Fruit fly (Drosophila melanogaster) whole organism, embryonic: ENCODE measurements around the gene cup.

Experiments used
- ATbp ChIP-seq: fragments of 200-800 bp; sonication (Bioruptor generic); optimal IDR thresholded peaks from 2 replicates; lab custom pipeline; 2017; ENCODE audit warnings: missing biosample characterization, mild to moderate bottlenecking, missing genetic modification characterization, missing genetic modification reagents
- B-H2 ChIP-seq: fragments of 200-800 bp; sonication (Bioruptor generic); optimal IDR thresholded peaks from 2 replicates; lab custom pipeline; 2018; ENCODE audit warnings: missing biosample characterization, mild to moderate bottlenecking, missing genetic modification characterization
- CG11398 ChIP-seq: fragments of 200-800 bp; sonication (Bioruptor generic); optimal IDR thresholded peaks from 2 replicates; lab custom pipeline; 2016; ENCODE audit warnings: missing biosample characterization, missing genetic modification characterization
- CG11696 ChIP-seq: fragments of 200-800 bp; sonication (Bioruptor generic); IDR thresholded peaks from 2 replicates; pipeline ENCODE4 v1.3.6; 2022; ENCODE audit warnings: missing biosample characterization, missing genetic modification characterization
- CG1233 ChIP-seq: fragments of 200-800 bp; sonication (Bioruptor generic); optimal IDR thresholded peaks from 4 replicates; lab custom pipeline; 2018; ENCODE audit warnings: missing biosample characterization, mild to moderate bottlenecking, missing genetic modification characterization
- CG13287 ChIP-seq: fragments of 200-800 bp; sonication (Bioruptor generic); IDR thresholded peaks from 2 replicates; pipeline ENCODE4 v1.3.6; 2022; ENCODE audit warnings: missing biosample characterization, missing genetic modification characterization; ENCODE audit not compliant: partially characterized antibody
- CG14014 ChIP-seq: fragments of 200-800 bp; sonication (Bioruptor generic); IDR thresholded peaks from 2 replicates; pipeline ENCODE4 v1.3.6; 2022; ENCODE audit warnings: missing biosample characterization, missing genetic modification characterization
- CG16815 ChIP-seq: fragments of 200-800 bp; sonication (Bioruptor generic); optimal IDR thresholded peaks from 3 replicates; lab custom pipeline; 2017; ENCODE audit warnings: missing biosample characterization, mild to moderate bottlenecking, missing genetic modification characterization
- CG17612 ChIP-seq: fragments of 200-800 bp; sonication (Bioruptor generic); IDR thresholded peaks from 2 replicates; pipeline ENCODE4 v1.3.6; 2022; ENCODE audit warnings: missing biosample characterization, missing genetic modification characterization
- CG1792 ChIP-seq: fragments of 200-800 bp; sonication (Bioruptor generic); optimal IDR thresholded peaks from 2 replicates; lab custom pipeline; 2016; ENCODE audit warnings: missing biosample characterization, missing genetic modification characterization
- CG30020 ChIP-seq: fragments of 200-800 bp; optimal IDR thresholded peaks from 2 replicates; lab custom pipeline; 2019; ENCODE audit warnings: missing biosample characterization, mild to moderate bottlenecking, missing genetic modification characterization, moderate library complexity
- CG32772 ChIP-seq: fragments of 200-800 bp; sonication (Bioruptor generic); IDR thresholded peaks from 2 replicates; pipeline ENCODE4 v1.3.6; 2022; ENCODE audit warnings: missing biosample characterization, missing genetic modification characterization
- CG34376 ChIP-seq: fragments of 200-800 bp; sonication (Bioruptor generic); optimal IDR thresholded peaks from 2 replicates; lab custom pipeline; 2018; ENCODE audit warnings: missing biosample characterization, mild to moderate bottlenecking, missing genetic modification characterization
- CG4617 ChIP-seq: fragments of 200-800 bp; sonication (Bioruptor generic); optimal IDR thresholded peaks from 3 replicates; lab custom pipeline; 2016; ENCODE audit warnings: missing biosample characterization, missing genetic modification characterization, borderline replicate concordance
- CG4730 ChIP-seq: fragments of 200-800 bp; sonication (Bioruptor generic); IDR thresholded peaks from 2 replicates; pipeline ENCODE4 v1.3.6; 2022; ENCODE audit warnings: missing biosample characterization, missing genetic modification characterization
- CG5180 ChIP-seq: fragments of 200-800 bp; sonication (Bioruptor generic); optimal IDR thresholded peaks from 3 replicates; lab custom pipeline; 2017; ENCODE audit warnings: missing biosample characterization, missing genetic modification characterization, mild to moderate bottlenecking, moderate library complexity, missing genetic modification reagents
- CG6689 ChIP-seq: fragments of 200-800 bp; sonication (Bioruptor generic); IDR thresholded peaks from 2 replicates; pipeline ENCODE4 v1.3.6; 2022; ENCODE audit warnings: missing biosample characterization, missing genetic modification characterization
- CG7372 ChIP-seq: fragments of 200-800 bp; sonication (Bioruptor generic); IDR thresholded peaks from 2 replicates; pipeline ENCODE4 v1.3.6; 2022; ENCODE audit warnings: missing biosample characterization, missing genetic modification characterization
- CG8290 ChIP-seq, 3 experiments: fragments of 200-800 bp; sonication (Bioruptor generic); optimal IDR thresholded peaks; 2 replicates each; lab custom pipeline; 2016 to 2019; ENCODE audit warnings: missing biosample characterization in 3 of 3, missing genetic modification characterization in 3 of 3, mild to moderate bottlenecking in 2 of 3, moderate library complexity in 1 of 3
- CG8388 ChIP-seq: fragments of 200-800 bp; sonication (Bioruptor generic); optimal IDR thresholded peaks from 2 replicates; lab custom pipeline; 2019; ENCODE audit warnings: missing biosample characterization, mild to moderate bottlenecking, missing genetic modification characterization, moderate library complexity
- CG8765 ChIP-seq: fragments of 200-800 bp; sonication (Bioruptor generic); IDR thresholded peaks from 2 replicates; pipeline ENCODE4 v1.3.6; 2022; ENCODE audit warnings: missing biosample characterization, missing genetic modification characterization
- Camta ChIP-seq: fragments of 200-800 bp; sonication (Bioruptor generic); optimal IDR thresholded peaks from 2 replicates; lab custom pipeline; 2016; ENCODE audit warnings: missing biosample characterization, missing genetic modification characterization
- Dbx ChIP-seq: fragments of 200-800 bp; sonication (Bioruptor generic); IDR thresholded peaks from 3 replicates; pipeline ENCODE4 v1.3.6; 2022; ENCODE audit warnings: missing biosample characterization, missing genetic modification characterization
- Dll ChIP-seq: fragments of 200-800 bp; sonication (Bioruptor generic); IDR thresholded peaks from 4 replicates; pipeline ENCODE4 v1.3.6; 2022; ENCODE audit warnings: missing biosample characterization, missing genetic modification characterization; ENCODE audit not compliant: partially characterized antibody
- Doc2 ChIP-seq: fragments of 200-800 bp; sonication (Bioruptor generic); IDR thresholded peaks from 2 replicates; pipeline ENCODE4 v1.3.6; 2022; ENCODE audit warnings: missing biosample characterization, missing genetic modification characterization
- Dref ChIP-seq: fragments of 200-800 bp; sonication (Bioruptor generic); IDR thresholded peaks from 2 replicates; pipeline ENCODE4 v1.3.6; 2022; ENCODE audit warnings: missing biosample characterization, missing genetic modification characterization
- Fer1 ChIP-seq: fragments of 200-800 bp; sonication (Bioruptor generic); optimal IDR thresholded peaks from 2 replicates; lab custom pipeline; 2017; ENCODE audit warnings: missing biosample characterization, mild to moderate bottlenecking, missing genetic modification characterization
- Gug ChIP-seq: fragments of 200-800 bp; sonication (Bioruptor generic); IDR thresholded peaks from 4 replicates; pipeline ENCODE4 v1.3.6; 2022; ENCODE audit warnings: missing biosample characterization, missing genetic modification characterization
- Hr78 ChIP-seq, 2 experiments: fragments of 200-800 bp in 1 of 2; fragments of >200 bp in 1 of 2; sonication (Bioruptor generic) in 1 of 2; optimal IDR thresholded peaks; 2 replicates each; lab custom pipeline; 2017 to 2019; ENCODE audit warnings: missing biosample characterization in 2 of 2, missing genetic modification characterization in 2 of 2, mild to moderate bottlenecking in 1 of 2, moderate library complexity in 1 of 2
- Lpt ChIP-seq: fragments of >200 bp; optimal IDR thresholded peaks from 2 replicates; lab custom pipeline; 2018; ENCODE audit warnings: missing biosample characterization, missing genetic modification characterization
- Max ChIP-seq: fragments of 200-800 bp; sonication (Bioruptor generic); optimal IDR thresholded peaks from 2 replicates; lab custom pipeline; 2016; ENCODE audit warnings: missing biosample characterization, mild to moderate bottlenecking, missing genetic modification characterization
- NK7.1 ChIP-seq: fragments of 200-800 bp; sonication (Bioruptor generic); optimal IDR thresholded peaks from 3 replicates; lab custom pipeline; 2016; ENCODE audit warnings: missing biosample characterization, missing genetic modification characterization
- Nf-YB ChIP-seq: fragments of 200-800 bp; sonication (Bioruptor generic); optimal IDR thresholded peaks from 3 replicates; lab custom pipeline; 2019; ENCODE audit warnings: missing biosample characterization, mild to moderate bottlenecking, missing genetic modification characterization, moderate library complexity
- Sox102F ChIP-seq: fragments of 200-800 bp; sonication (Bioruptor generic); optimal IDR thresholded peaks from 2 replicates; lab custom pipeline; 2018; ENCODE audit warnings: missing biosample characterization, mild to moderate bottlenecking, missing genetic modification characterization, moderate library complexity
- Taf1 ChIP-seq: fragments of 200-800 bp; sonication (Bioruptor generic); IDR thresholded peaks from 2 replicates; pipeline ENCODE4 v1.3.6; 2022; ENCODE audit warnings: missing biosample characterization, missing genetic modification characterization
- bigmax ChIP-seq: fragments of 200-800 bp; sonication (Bioruptor generic); optimal IDR thresholded peaks from 2 replicates; lab custom pipeline; 2018; ENCODE audit warnings: missing biosample characterization, mild to moderate bottlenecking, missing genetic modification characterization
- bsh ChIP-seq, 2 experiments: fragments of 200-800 bp; sonication (Bioruptor generic); optimal IDR thresholded peaks; 2 replicates each; lab custom pipeline; 2017 to 2018; ENCODE audit warnings: mild to moderate bottlenecking in 2 of 2, missing biosample characterization in 2 of 2, missing genetic modification characterization in 2 of 2, moderate library complexity in 1 of 2
- cg ChIP-seq: fragments of 200-800 bp; sonication (Bioruptor generic); optimal IDR thresholded peaks from 3 replicates; lab custom pipeline; 2019; ENCODE audit warnings: missing biosample characterization, mild to moderate bottlenecking, missing genetic modification characterization, moderate library complexity
- crol ChIP-seq: fragments of 200-800 bp; sonication (Bioruptor generic); IDR thresholded peaks from 2 replicates; pipeline ENCODE4 v1.3.6; 2022; ENCODE audit warnings: missing biosample characterization, missing genetic modification characterization
- da ChIP-seq: fragments of 200-800 bp; sonication (Bioruptor generic); optimal IDR thresholded peaks from 2 replicates; lab custom pipeline; 2016; ENCODE audit warnings: missing biosample characterization, missing genetic modification characterization
- fd3F ChIP-seq: fragments of 200-800 bp; sonication (Bioruptor generic); optimal IDR thresholded peaks from 2 replicates; lab custom pipeline; 2018; ENCODE audit warnings: missing biosample characterization, mild to moderate bottlenecking, missing genetic modification characterization, moderate library complexity
- fru ChIP-seq: fragments of >200 bp; optimal IDR thresholded peaks from 2 replicates; lab custom pipeline; 2017
- fu2 ChIP-seq: fragments of 200-800 bp; sonication (Bioruptor generic); optimal IDR thresholded peaks from 2 replicates; lab custom pipeline; 2016; ENCODE audit warnings: missing biosample characterization, missing genetic modification characterization
- insv ChIP-seq, 2 experiments: fragments of 200-800 bp; sonication (Bioruptor generic); optimal IDR thresholded peaks; 3 replicates each; lab custom pipeline; 2016 to 2018; ENCODE audit warnings: missing biosample characterization in 2 of 2, missing genetic modification characterization in 2 of 2
- lab ChIP-seq: fragments of 200-800 bp; sonication (Bioruptor generic); optimal IDR thresholded peaks from 3 replicates; lab custom pipeline; 2017; ENCODE audit warnings: missing biosample characterization, missing genetic modification characterization, mild to moderate bottlenecking, moderate library complexity, missing genetic modification reagents
- sd ChIP-seq: fragments of 200-800 bp; sonication (Bioruptor generic); optimal IDR thresholded peaks from 3 replicates; lab custom pipeline; 2018; ENCODE audit warnings: missing biosample characterization, mild to moderate bottlenecking, missing genetic modification characterization, moderate library complexity
- sima ChIP-seq: fragments of 200-800 bp; sonication (Bioruptor generic); optimal IDR thresholded peaks from 2 replicates; lab custom pipeline; 2016; ENCODE audit warnings: missing biosample characterization, missing genetic modification characterization
- unpg ChIP-seq: fragments of 200-800 bp; sonication (Bioruptor generic); optimal IDR thresholded peaks from 3 replicates; lab custom pipeline; 2018; ENCODE audit warnings: missing biosample characterization, mild to moderate bottlenecking, missing genetic modification characterization, moderate library complexity
- zfh1 ChIP-seq: fragments of 200-800 bp; sonication (Bioruptor generic); IDR thresholded peaks from 3 replicates; pipeline ENCODE4 v1.3.6; 2022; ENCODE audit warnings: missing biosample characterization, missing genetic modification characterization

The cup gene

DNA sequence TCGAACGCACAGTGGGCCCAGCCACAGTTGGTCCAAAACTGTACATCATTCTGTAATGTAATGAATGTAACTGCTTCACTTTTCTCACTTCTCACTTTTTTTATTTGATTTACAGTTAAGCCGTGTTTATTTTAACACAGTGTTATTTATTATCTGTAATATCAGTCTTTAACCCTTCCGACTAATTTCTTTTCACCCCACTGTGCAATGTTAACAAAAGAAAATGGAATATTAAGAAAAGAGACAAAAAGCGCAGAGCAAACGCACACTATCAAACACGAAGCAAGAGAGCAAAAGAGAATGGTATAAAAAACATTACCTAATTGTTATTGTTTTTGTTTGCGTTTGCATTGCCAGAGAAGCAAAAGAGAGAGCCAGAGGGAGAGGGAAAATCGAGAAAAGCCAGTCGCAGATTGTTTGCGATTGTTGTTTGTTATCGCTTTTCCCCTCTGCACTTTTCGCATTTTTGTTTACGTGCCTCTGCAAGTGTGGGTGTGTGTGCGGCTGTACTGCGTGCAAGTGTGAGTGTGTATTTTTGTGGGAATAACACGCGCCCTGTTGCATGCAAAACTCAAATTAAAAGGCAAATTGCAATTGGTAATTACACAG is 16.3 kb upstream of the cup start (continued):
- TF ChIP-seq CG8290 (GFP tag; optimal IDR thresholded peaks at IDR 0.05; lab: Kevin White, UChicago): peak; percentile 97
- TF ChIP-seq CG8290 (tag; optimal IDR thresholded peaks at IDR 0.05; lab: Kevin White, UChicago): peak; percentile 90 to 97
- TF ChIP-seq CG8388: peak; percentile 99
- TF ChIP-seq Gug: peak; percentile 94
- TF ChIP-seq CG8765: peak; percentile 92
- TF ChIP-seq cg (GFP tag; lab: Kevin White, UChicago): peak; percentile 89
- TF ChIP-seq fd3F: peak; percentile 96
- peak; percentile 95 for TF ChIP-seq CG16815 (GFP tag; lab: Kevin White, UChicago)
- peak; percentile 98 for TF ChIP-seq Fer1 (GFP tag; lab: Kevin White, UChicago)
- TF ChIP-seq Max (GFP tag; lab: Kevin White, UChicago): peak; percentile 97
- TF ChIP-seq CG4617 (GFP tag; lab: Kevin White, UChicago): peak; percentile 97
- peak; percentile 99 for TF ChIP-seq Sox102F (GFP tag; lab: Kevin White, UChicago)
- peak; percentile 99 for TF ChIP-seq unpg (GFP tag; lab: Kevin White, UChicago)
- peak; percentile 96 for TF ChIP-seq fu2 (GFP tag; lab: Kevin White, UChicago)
- peak; percentile 98 for TF ChIP-seq CG1233 (GFP tag; lab: Kevin White, UChicago)
- peak; percentile 96 for TF ChIP-seq CG7372
- TF ChIP-seq Lpt (GFP tag; lab: Kevin White, UChicago): no peak
- peak; percentile 95 for TF ChIP-seq CG1792 (GFP tag; lab: Kevin White, UChicago)
- peak; percentile 95 for TF ChIP-seq CG4730
- peak; percentile 98 for TF ChIP-seq zfh1 (GFP tag; lab: Robert Waterston, UW)
- TF ChIP-seq CG34376 (GFP tag; lab: Kevin White, UChicago): peak; percentile 96
- TF ChIP-seq Camta (GFP tag; lab: Kevin White, UChicago): peak; percentile 99
- TF ChIP-seq Taf1 (GFP tag; lab: Robert Waterston, UW): peak; percentile 88
- TF ChIP-seq Dref: no peak
- TF ChIP-seq CG32772 (GFP tag; lab: Robert Waterston, UW): peak; percentile 97
- TF ChIP-seq CG11696 (GFP tag; lab: Robert Waterston, UW): peak; percentile 93
- TF ChIP-seq bsh (GFP tag; optimal IDR thresholded peaks at IDR 0.05; lab: Kevin White, UChicago): peak; percentile 92 to 99
- TF ChIP-seq CG13287 (GFP tag; lab: Robert Waterston, UW): peak; percentile 61
- peak; percentile 97 for TF ChIP-seq da (GFP tag; lab: Kevin White, UChicago)
- TF ChIP-seq crol (GFP tag; lab: Robert Waterston, UW): peak; percentile 68
- TF ChIP-seq sd (tag; lab: Kevin White, UChicago): peak; percentile 95
- TF ChIP-seq B-H2: peak; percentile 93
- TF ChIP-seq Doc2 (GFP tag; lab: Robert Waterston, UW): no peak; the same call in 1 of the 2 replicates
- TF ChIP-seq Hr78 (GFP tag; optimal IDR thresholded peaks at IDR 0.05; lab: Kevin White, UChicago): peak in 1 of 2 experiments; percentile 95
- TF ChIP-seq insv (GFP tag; optimal IDR thresholded peaks at IDR 0.05; lab: Kevin White, UChicago): peak; percentile 66 to 78
- peak; percentile 90 for TF ChIP-seq Nf-YB (GFP tag; lab: Kevin White, UChicago)
- peak; percentile 86 for TF ChIP-seq CG30020
- peak; percentile 93 for TF ChIP-seq CG17612 (GFP tag; lab: Robert Waterston, UW)
- TF ChIP-seq CG6689: peak; percentile 98
- no peak for TF ChIP-seq fru (lab: Kevin White, UChicago)
- TF ChIP-seq Dbx (GFP tag; lab: Robert Waterston, UW): peak; percentile 95
- TF ChIP-seq lab (GFP tag; lab: Kevin White, UChicago): peak; percentile 99
- peak; percentile 99 for TF ChIP-seq CG11398
- TF ChIP-seq CG5180 (GFP tag; lab: Kevin White, UChicago): peak; percentile 92
- peak; percentile 98 for TF ChIP-seq CG14014 (GFP tag; lab: Robert Waterston, UW)
- peak; percentile 70 for TF ChIP-seq bigmax (GFP tag; lab: Kevin White, UChicago)
- TF ChIP-seq sima (GFP tag; lab: Kevin White, UChicago): peak; percentile 92
- TF ChIP-seq ATbp (GFP tag; lab: Kevin White, UChicago): peak; percentile 99
- peak; percentile 37; the same call in 1 of the 4 replicates for TF ChIP-seq Dll (GFP tag; lab: Robert Waterston, UW)
- peak; percentile 98 for TF ChIP-seq NK7.1 (GFP tag; lab: Kevin White, UChicago)
